Worm (Caenorhabditis elegans): ENCODE measurements around the gene Y22D7AL.4.
A peak's percentile ranks its signal among the peaks of the same experiment; 100 is the strongest.

The Y22D7AL.4 gene

DNA sequence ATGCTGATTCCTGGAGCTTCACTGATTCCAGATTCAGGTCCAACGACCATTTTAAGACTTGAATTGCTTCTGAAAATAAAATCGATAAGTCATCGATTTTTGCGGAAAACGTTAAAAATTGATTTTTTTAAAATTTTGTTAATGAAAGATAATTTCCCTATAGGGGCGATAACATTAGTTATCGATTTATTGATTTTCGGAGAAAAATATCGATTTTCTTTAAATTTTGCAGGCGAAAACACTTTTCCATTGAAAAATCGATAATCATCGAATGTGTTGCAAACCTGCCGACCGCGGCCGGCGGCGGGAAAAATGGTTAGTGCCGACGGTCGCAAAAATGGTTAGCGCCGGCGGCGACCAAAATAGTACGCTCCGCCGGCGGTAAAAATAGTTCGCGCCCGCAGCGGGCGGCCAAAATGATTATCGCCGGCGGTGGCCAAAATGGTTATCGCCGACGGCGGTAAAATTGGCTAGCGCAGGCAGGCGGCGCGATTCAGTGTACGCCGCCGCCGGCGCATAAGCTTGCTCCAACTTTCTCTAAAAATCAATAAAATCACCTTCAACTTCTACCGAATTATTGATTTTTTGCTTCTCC is 13.4 kb upstream of the Y22D7AL.4 start:
- TF ChIP-seq dao-5 (tag; optimal IDR thresholded peaks at IDR 0.05) = no peak

- TF ChIP-seq W03F9.2 (tag; optimal IDR thresholded peaks at IDR 0.05) (no peak), dao-5 (tag; optimal IDR thresholded peaks at IDR 0.05) (no peak), him-1 (tag; optimal IDR thresholded peaks at IDR 0.05) (no peak)
These were observed 12.5 kb upstream of the Y22D7AL.4 start, which contains the start of gene Y22D7AL.9 for ce11 chrIII:1613933-1614332. Gene Y22D7AL.9 (minus strand): TSS chrIII:1614033.

- TF ChIP-seq him-1 (tag; optimal IDR thresholded peaks at IDR 0.05) = no peak
- TF ChIP-seq dao-5 (tag; optimal IDR thresholded peaks at IDR 0.05) = no peak
- no peak for TF ChIP-seq W03F9.2 (tag; optimal IDR thresholded peaks at IDR 0.05)
These were observed 12.0 kb upstream of the Y22D7AL.4 start for ce11 chrIII:1614412-1614811.

- TF ChIP-seq dao-5 (tag; optimal IDR thresholded peaks at IDR 0.05) (peak; percentile 33), W03F9.2 (tag; optimal IDR thresholded peaks at IDR 0.05) (no peak)
These were observed 10.0 kb upstream of the Y22D7AL.4 start for ce11 chrIII:1616245-1617026.

DNA sequence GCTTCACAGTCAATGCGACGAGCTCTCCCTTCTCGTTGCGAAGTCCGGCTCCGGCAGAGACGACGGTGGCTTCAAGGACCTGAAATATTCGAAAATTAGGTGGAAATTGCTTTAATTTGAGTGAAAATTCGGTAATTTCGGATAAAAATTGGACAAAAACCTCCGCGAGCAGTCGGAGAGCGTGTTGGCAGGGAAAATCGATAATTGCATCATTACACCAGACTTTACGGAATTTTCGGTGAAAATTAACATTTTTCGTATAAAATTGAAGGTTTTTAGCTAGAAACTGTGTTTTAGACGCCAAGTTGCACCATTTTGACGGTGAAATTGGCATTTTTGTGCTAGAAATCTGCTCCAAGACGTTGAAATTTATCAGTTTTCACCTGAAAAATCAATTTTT is 8.1 kb upstream of the Y22D7AL.4 start:
- no peak for TF ChIP-seq W03F9.2 (tag; optimal IDR thresholded peaks at IDR 0.05)
- no peak for TF ChIP-seq dao-5 (tag; optimal IDR thresholded peaks at IDR 0.05)
- no peak for TF ChIP-seq him-1 (tag; optimal IDR thresholded peaks at IDR 0.05)

- peak; percentile 67 for TF ChIP-seq dao-5 (tag; optimal IDR thresholded peaks at IDR 0.05)
- TF ChIP-seq him-1 (tag; optimal IDR thresholded peaks at IDR 0.05) = peak; percentile 94
- TF ChIP-seq W03F9.2 (tag; optimal IDR thresholded peaks at IDR 0.05) = peak; percentile 93
These were observed 7.5 kb upstream of the Y22D7AL.4 start, which contains the start of gene Y22D7AL.10 for ce11 chrIII:1618915-1619314. Gene Y22D7AL.10 (minus strand): TSS chrIII:1618929.

DNA sequence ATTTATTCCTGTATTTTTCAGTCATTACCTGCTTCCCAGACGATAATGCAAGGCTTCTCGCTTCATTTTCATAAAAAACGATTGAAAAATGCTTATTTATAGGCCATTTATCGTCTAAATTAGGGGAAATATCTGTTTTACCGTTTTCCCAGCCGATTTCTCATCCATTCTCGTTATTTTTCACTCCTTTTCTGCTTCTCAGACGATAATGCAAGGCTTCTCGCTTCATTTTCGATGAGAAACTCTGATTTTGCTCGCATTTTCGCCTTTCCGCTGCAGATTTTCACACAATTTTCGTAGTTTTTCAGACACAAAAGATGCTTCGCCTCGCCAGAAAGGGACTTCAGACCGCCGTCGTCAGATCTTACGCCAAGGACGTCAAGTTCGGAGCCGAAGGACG is 7.0 kb upstream of the Y22D7AL.4 start, which contains the start of gene hsp-60:
TSS of gene hsp-60 (plus strand) at position 301 of the 400 bp plus-strand sequence.
- TF ChIP-seq him-1 (tag; optimal IDR thresholded peaks at IDR 0.05) (no peak), W03F9.2 (tag; optimal IDR thresholded peaks at IDR 0.05) (no peak), dao-5 (tag; optimal IDR thresholded peaks at IDR 0.05) (no peak)

- TF ChIP-seq him-1 (tag; optimal IDR thresholded peaks at IDR 0.05) = no peak
- no peak for TF ChIP-seq dao-5 (tag; optimal IDR thresholded peaks at IDR 0.05)
- no peak for TF ChIP-seq W03F9.2 (tag; optimal IDR thresholded peaks at IDR 0.05)
These were observed 6.5 kb upstream of the Y22D7AL.4 start for ce11 chrIII:1619890-1620289.

ce11 chrIII:1621330-1621729 is 5.1 kb upstream of the Y22D7AL.4 start:
- TF ChIP-seq dao-5 (tag; optimal IDR thresholded peaks at IDR 0.05) = no peak
- no peak for TF ChIP-seq him-1 (tag; optimal IDR thresholded peaks at IDR 0.05)

- TF ChIP-seq dao-5 (tag; optimal IDR thresholded peaks at IDR 0.05) = no peak
- TF ChIP-seq W03F9.2 (tag; optimal IDR thresholded peaks at IDR 0.05) = no peak
- no peak for TF ChIP-seq him-1 (tag; optimal IDR thresholded peaks at IDR 0.05)
These were observed 4.1 kb upstream of the Y22D7AL.4 start for ce11 chrIII:1622329-1622728.

DNA sequence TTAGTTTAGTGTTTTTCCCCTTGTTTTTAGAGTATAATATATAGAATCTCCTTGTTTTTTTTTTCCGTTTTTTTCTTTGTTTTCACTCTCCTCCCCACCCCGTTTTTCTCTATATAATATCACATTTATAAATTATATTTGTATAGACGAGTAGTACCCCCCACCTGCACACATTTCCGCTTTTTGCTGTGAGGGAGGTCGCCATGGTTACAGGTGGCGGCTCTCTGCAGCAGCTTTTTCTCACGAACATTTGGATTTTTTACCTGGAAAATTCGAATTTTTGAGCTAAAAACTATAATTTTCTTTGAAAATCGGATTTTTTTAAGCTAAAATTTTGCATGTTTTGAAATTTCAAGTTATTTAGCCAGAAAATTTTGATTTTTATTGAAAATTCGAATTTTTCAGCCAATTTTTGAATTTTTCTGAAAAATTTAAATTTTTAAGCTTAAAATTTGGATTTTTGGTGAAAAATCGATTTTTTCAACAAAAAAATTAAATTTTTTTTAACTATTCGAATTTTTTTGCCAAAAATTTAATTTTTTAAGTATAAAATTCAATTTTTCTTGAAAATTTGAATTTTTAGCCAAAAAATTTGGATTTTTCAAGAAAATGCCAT is 664 bp upstream of the Y22D7AL.4 start:
- TF ChIP-seq W03F9.2 (tag; optimal IDR thresholded peaks at IDR 0.05) = no peak
- no peak for TF ChIP-seq dao-5 (tag; optimal IDR thresholded peaks at IDR 0.05)
- TF ChIP-seq him-1 (tag; optimal IDR thresholded peaks at IDR 0.05) = no peak

DNA sequence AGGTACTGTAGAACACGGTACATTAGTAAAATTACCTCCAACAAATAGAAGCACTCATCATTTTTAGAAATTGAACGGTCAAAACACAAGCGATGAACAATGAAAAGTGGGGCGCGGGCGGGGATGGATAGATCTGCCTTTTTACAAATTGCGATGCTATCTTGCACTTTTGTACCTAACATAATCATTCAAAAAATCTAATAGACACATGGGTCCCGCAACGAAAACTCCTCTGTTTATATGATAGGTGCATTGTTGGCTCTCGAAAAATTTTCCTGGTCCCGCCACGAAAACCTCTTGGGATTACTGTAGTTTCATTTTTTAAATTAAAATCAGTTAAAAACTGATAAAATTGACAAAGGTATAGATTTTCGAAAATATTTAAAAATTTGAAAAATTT is 7.8 kb downstream of the Y22D7AL.4 start, which contains the start of gene Y22D7AL.11:
TSS of gene Y22D7AL.11 (minus strand) at position 101 of the 400 bp plus-strand sequence.
- TF ChIP-seq W03F9.2 (tag; optimal IDR thresholded peaks at IDR 0.05) = no peak
- no peak for TF ChIP-seq him-1 (tag; optimal IDR thresholded peaks at IDR 0.05)
- TF ChIP-seq dao-5 (tag; optimal IDR thresholded peaks at IDR 0.05) = no peak

DNA sequence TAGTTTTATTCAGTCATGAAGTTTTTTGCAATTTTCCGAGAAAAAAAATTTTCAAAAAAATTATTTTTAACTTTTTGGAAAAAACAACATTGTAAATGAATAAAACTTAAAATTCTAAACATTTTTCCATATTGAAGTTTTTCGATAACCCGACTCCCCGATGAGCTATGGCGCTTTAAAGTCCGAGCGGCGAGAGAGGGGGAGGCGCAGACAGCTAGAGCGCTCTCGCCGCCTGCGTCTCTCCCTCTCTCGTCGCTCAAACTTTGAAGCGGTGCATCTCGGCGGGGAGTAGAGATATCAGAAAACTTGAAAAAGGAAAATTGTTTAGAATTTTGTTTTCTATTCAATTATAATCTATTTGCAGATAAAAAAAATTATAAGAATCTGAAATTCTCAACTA is 11.9 kb downstream of the Y22D7AL.4 start:
- TF ChIP-seq W03F9.2 (tag; optimal IDR thresholded peaks at IDR 0.05) (no peak), him-1 (tag; optimal IDR thresholded peaks at IDR 0.05) (no peak)

ce11 chrIII:1641163-1641562 is 14.7 kb downstream of the Y22D7AL.4 start, which contains the start of gene Y22D7AL.3:
Gene Y22D7AL.3 (plus strand): TSS chrIII:1641463.
- TF ChIP-seq him-1 (tag; optimal IDR thresholded peaks at IDR 0.05) (no peak), W03F9.2 (tag; optimal IDR thresholded peaks at IDR 0.05) (no peak), dao-5 (tag; optimal IDR thresholded peaks at IDR 0.05) (no peak)
